Worm (Caenorhabditis elegans) whole organism, midembryonic: ENCODE measurements around the gene T09A5.5.

ENCODE experiments used
- T22C8.4 ChIP-seq: fragments of 200-800 bp; sonication (Bioruptor generic); IDR thresholded peaks from 2 replicates; pipeline ENCODE4 v1.3.6; 2022; ENCODE audit warnings: missing genetic modification characterization, missing compliant biosample characterization
- cog-1 ChIP-seq: sonication (generic microtip); optimal IDR thresholded peaks from 2 replicates; lab custom pipeline; 2016; ENCODE audit warnings: missing genetic modification characterization, missing compliant biosample characterization
- flt-1 ChIP-seq: fragments of 200-800 bp; sonication (Bioruptor generic); IDR thresholded peaks from 2 replicates; pipeline ENCODE4 v1.3.6; 2022; ENCODE audit warnings: missing genetic modification characterization, missing compliant biosample characterization
- klf-2 ChIP-seq: fragments of 200-800 bp; sonication (Bioruptor generic); conservative IDR thresholded peaks from 2 replicates; pipeline ENCODE4 v1.3.6; 2022; ENCODE audit warnings: missing genetic modification reagents, missing genetic modification characterization, missing compliant biosample characterization
- med-1 ChIP-seq: sonication (generic microtip); optimal IDR thresholded peaks from 2 replicates; lab custom pipeline; 2017; ENCODE audit warnings: missing genetic modification characterization, mild to moderate bottlenecking, missing compliant biosample characterization, antibody characterized with exemption, missing genetic modification reagents; ENCODE audit not compliant: insufficient read depth
- ref-1 ChIP-seq: fragments of 200-800 bp; sonication (Bioruptor generic); conservative IDR thresholded peaks from 2 replicates; pipeline ENCODE4 v1.3.6; 2022; ENCODE audit warnings: missing genetic modification reagents, missing genetic modification characterization, missing compliant biosample characterization
- tab-1 ChIP-seq: fragments of 200-800 bp; sonication (Bioruptor generic); IDR thresholded peaks from 2 replicates; pipeline ENCODE4 v1.3.6; 2022; ENCODE audit warnings: missing genetic modification characterization, missing compliant biosample characterization
- ztf-23 ChIP-seq: fragments of 200-800 bp; sonication (Bioruptor generic); IDR thresholded peaks from 2 replicates; pipeline ENCODE4 v1.3.6; 2022; ENCODE audit warnings: missing genetic modification reagents, missing genetic modification characterization, missing compliant biosample characterization
- ztf-29 ChIP-seq: fragments of 200-800 bp; sonication (Bioruptor generic); IDR thresholded peaks from 2 replicates; pipeline ENCODE4 v1.3.6; 2022; ENCODE audit warnings: missing genetic modification reagents, missing genetic modification characterization, missing compliant biosample characterization

ce11 chrII:7851480-7851879 lies 2.1 kb downstream of the T09A5.5 start:
- no peak for TF ChIP-seq ztf-29 (GFP tag; lab: Robert Waterston, UW)
- TF ChIP-seq T22C8.4 (GFP tag; lab: Robert Waterston, UW) = no peak
- no peak for TF ChIP-seq ztf-23 (GFP tag; lab: Robert Waterston, UW)
- no peak for TF ChIP-seq med-1 (GFP tag; lab: Kevin White, UChicago)
- TF ChIP-seq flt-1 (GFP tag; lab: Robert Waterston, UW) = no peak
- no peak for TF ChIP-seq cog-1 (tag; lab: Kevin White, UChicago)
- no peak for TF ChIP-seq klf-2 (GFP tag; lab: Robert Waterston, UW)
- no peak for TF ChIP-seq ref-1 (GFP tag; lab: Robert Waterston, UW)
- TF ChIP-seq tab-1 (GFP tag; lab: Robert Waterston, UW) = no peak
